Fruit fly (Drosophila melanogaster): ENCODE results near the gene RpS21.
A peak's percentile ranks its signal among the peaks of the same experiment; 100 is the strongest.

RpS21 gene

DNA sequence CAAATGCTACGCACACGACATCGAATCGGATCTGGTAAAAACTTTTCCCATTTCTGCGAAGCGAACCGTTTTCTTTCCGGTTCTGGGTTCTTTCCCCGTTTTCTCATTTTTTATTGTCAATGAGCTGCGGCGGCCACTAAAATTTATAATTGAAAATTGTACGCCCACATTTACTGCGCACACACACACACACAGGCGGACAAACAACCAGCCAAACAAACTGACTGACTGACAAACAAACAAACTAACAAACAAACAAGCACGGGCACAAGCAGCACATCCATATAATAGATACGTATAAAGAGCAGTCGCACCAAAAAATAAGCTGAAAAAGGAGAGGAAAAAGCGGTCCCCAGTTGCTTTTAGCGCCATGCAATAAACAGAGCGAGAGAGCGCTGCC is 35.3 kb downstream of the RpS21 start (continued):
- no peak for TF ChIP-seq ttk (GFP tag; IDR thresholded peaks at IDR 0.05)
- no peak for TF ChIP-seq CG1647 (GFP tag; optimal IDR thresholded peaks at IDR 0.05)
- TF ChIP-seq NC2β (GFP tag; optimal IDR thresholded peaks at IDR 0.05) = no peak
- no peak for TF ChIP-seq Opbp (GFP tag; IDR thresholded peaks at IDR 0.05; ENCODE audit: partially characterized antibody)
- peak; percentile 41 for TF ChIP-seq abd-A (tag; optimal IDR thresholded peaks at IDR 0.05)

DNA sequence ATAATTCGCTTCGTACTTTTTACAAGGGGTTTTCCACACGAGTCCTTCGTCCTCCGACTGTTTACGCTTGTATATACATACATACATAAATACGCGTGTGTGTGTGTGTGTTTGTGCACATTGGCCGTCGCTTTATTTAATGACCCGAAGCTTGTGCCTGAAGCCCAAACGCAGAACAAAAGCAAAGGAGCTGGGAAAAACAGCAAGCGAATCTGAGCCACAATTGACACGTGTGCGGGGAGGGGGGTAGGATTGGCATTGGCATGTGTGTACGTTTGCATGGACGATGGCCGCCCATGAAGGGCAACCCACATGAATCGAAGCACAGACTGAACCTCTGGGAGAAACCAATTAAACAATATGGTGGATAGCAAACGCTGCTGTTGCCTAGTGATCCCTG is 38.5 kb downstream of the RpS21 start:
- TF ChIP-seq Sin3A (optimal IDR thresholded peaks at IDR 0.05) (no peak), pros (GFP tag; optimal IDR thresholded peaks at IDR 0.05) (peak; percentile 18), Hey (tag; optimal IDR thresholded peaks at IDR 0.05) (peak; percentile 14), Deaf1 (tag; optimal IDR thresholded peaks at IDR 0.05) (peak; percentile 13), sens (GFP tag) (peak; percentile 56), vnd (GFP tag; IDR thresholded peaks at IDR 0.05; ENCODE audit: partially characterized antibody) (no peak), Antp (GFP tag; optimal IDR thresholded peaks at IDR 0.05) (no peak), Taf1 (GFP tag; IDR thresholded peaks at IDR 0.05) (no peak), CG12155 (GFP tag; optimal IDR thresholded peaks at IDR 0.05) (no peak), ken (GFP tag; IDR thresholded peaks at IDR 0.05) (no peak), CG14441 (GFP tag; IDR thresholded peaks at IDR 0.05) (no peak), abd-A (tag; optimal IDR thresholded peaks at IDR 0.05) (peak; percentile 56)

DNA sequence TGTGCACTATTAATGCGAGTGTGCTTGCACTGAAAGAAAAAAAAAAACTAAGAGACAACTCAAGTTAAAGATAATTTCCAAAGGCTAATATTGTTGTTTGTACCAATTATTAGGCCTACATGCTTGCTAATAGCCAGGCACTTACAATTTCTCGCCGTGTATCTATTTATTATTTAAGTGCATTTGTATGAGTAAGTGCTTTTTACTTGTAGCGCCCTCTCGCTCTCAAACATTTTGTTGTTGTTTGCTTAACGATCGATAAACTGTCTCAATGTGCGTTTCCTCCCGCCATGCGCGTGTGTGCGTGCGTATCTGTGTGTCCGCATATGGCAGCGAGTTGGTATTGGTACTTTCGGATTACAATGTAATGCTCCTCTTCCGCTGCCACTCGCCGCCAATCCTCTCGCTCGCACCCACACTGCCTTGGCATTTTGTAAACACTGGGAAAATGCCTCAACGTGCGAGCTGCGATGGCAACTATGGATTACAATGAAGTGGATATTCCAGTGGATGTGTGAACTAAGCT is 41.2 kb downstream of the RpS21 start:
- TF ChIP-seq wdn (GFP tag; IDR thresholded peaks at IDR 0.05) = peak; percentile 69
- no peak for TF ChIP-seq C15 (GFP tag; IDR thresholded peaks at IDR 0.05)
- TF ChIP-seq HLH3B (GFP tag; IDR thresholded peaks at IDR 0.05) = peak; percentile 83
- TF ChIP-seq Hey (tag; optimal IDR thresholded peaks at IDR 0.05) = no peak
- peak; percentile 77 for TF ChIP-seq CG18262 (tag; optimal IDR thresholded peaks at IDR 0.05)
- no peak; the same call in 1 of the 2 replicates for TF ChIP-seq bowl (GFP tag; IDR thresholded peaks at IDR 0.05)
- TF ChIP-seq CG2120 (GFP tag; optimal IDR thresholded peaks at IDR 0.05) = peak; percentile 78
- TF ChIP-seq tgo (GFP tag; IDR thresholded peaks at IDR 0.05) = peak; percentile 84
- peak; percentile 66 for TF ChIP-seq ERR (GFP tag; optimal IDR thresholded peaks at IDR 0.05)
- TF ChIP-seq CG3163 (GFP tag; optimal IDR thresholded peaks at IDR 0.05) = peak; percentile 52
- TF ChIP-seq kni (GFP tag; optimal IDR thresholded peaks at IDR 0.05) = peak; percentile 88
- 0 out of 2 replicates have a peak, but pooled peaks have one; percentile 20 for TF ChIP-seq Adf1 (GFP tag; IDR thresholded peaks at IDR 0.05)
- peak; percentile 26; the same call in 1 of the 3 replicates for TF ChIP-seq CG6175 (GFP tag; IDR thresholded peaks at IDR 0.05)
- TF ChIP-seq zen2 (GFP tag; IDR thresholded peaks at IDR 0.05; ENCODE audit: partially characterized antibody) = no peak
- TF ChIP-seq CG11504 (tag; optimal IDR thresholded peaks at IDR 0.05) = peak; percentile 83
- TF ChIP-seq CG10565 (GFP tag; optimal IDR thresholded peaks at IDR 0.05) = peak; percentile 37
- peak; percentile 76 for TF ChIP-seq ssp (GFP tag; IDR thresholded peaks at IDR 0.05)
- peak; percentile 64 for TF ChIP-seq CG14014 (GFP tag; IDR thresholded peaks at IDR 0.05)
- TF ChIP-seq CG11085 (GFP tag; IDR thresholded peaks at IDR 0.05) = peak; percentile 46; the same call in 1 of the 2 replicates
- peak; percentile 49 for TF ChIP-seq p53 (GFP tag; optimal IDR thresholded peaks at IDR 0.05)
- TF ChIP-seq hbn (GFP tag; IDR thresholded peaks at IDR 0.05; ENCODE audit: partially characterized antibody) = no peak
- TF ChIP-seq CG7556 (GFP tag; optimal IDR thresholded peaks at IDR 0.05) = peak; percentile 81
- TF ChIP-seq CG10209 (GFP tag; optimal IDR thresholded peaks at IDR 0.05) = peak; percentile 82
- peak; percentile 76 for TF ChIP-seq CG11247 (GFP tag; IDR thresholded peaks at IDR 0.05)
- TF ChIP-seq gfzf (GFP tag; optimal IDR thresholded peaks at IDR 0.05) = no peak
- TF ChIP-seq bbx (GFP tag; IDR thresholded peaks at IDR 0.05; ENCODE audit: partially characterized antibody) = no peak
- peak; percentile 65 for TF ChIP-seq crc (GFP tag; optimal IDR thresholded peaks at IDR 0.05)
- TF ChIP-seq B-H2 (GFP tag; optimal IDR thresholded peaks at IDR 0.05) = no peak
- peak; percentile 84 for TF ChIP-seq E2f1 (GFP tag; IDR thresholded peaks at IDR 0.05)
- TF ChIP-seq CG5245 (GFP tag; optimal IDR thresholded peaks at IDR 0.05) = peak; percentile 83
- TF ChIP-seq hb (GFP tag; IDR thresholded peaks at IDR 0.05; ENCODE audit: partially characterized antibody) = no peak
- TF ChIP-seq sim (GFP tag; IDR thresholded peaks at IDR 0.05) = peak; percentile 82
- peak; percentile 64 for TF ChIP-seq emc (GFP tag; optimal IDR thresholded peaks at IDR 0.05)
- peak; percentile 49 for TF ChIP-seq NK7.1 (GFP tag; optimal IDR thresholded peaks at IDR 0.05)

All from whole organism, embryonic.